Worm (Caenorhabditis elegans): ENCODE measurements around the gene cyd-1.
"Not testable (repeated sequence)": the region's sequence is repeated elsewhere in the genome, so short reads cannot be mapped to it uniquely, and the experiment has no call there.

The cyd-1 gene

DNA sequence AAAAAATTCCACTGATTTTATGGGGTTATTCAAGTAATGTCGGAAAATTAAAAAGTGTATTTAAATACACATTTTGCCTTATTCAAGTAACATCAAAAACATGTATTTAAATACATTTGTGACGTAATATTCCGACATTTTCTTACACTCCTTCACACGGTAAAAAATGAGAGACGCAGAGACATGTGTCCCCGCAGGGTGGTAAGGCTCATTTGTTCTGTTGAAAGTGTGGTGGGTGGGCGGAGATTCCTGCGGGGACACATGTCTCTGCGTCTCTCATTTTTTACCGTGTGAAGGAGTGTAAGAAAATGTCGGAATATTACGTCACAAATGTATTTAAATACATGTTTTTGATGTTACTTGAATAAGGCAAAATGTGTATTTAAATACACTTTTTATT is 36.0 kb downstream of the cyd-1 start (continued):
- TF ChIP-seq ctbp-1 (GFP tag; IDR thresholded peaks at IDR 0.05) = peak; percentile 90
- TF ChIP-seq php-3 (GFP tag; IDR thresholded peaks at IDR 0.05) = peak; percentile 81
- TF ChIP-seq arid-1 (GFP tag; conservative IDR thresholded peaks at IDR 0.05) = peak; percentile 91
- peak; percentile 20 for TF ChIP-seq hlh-30 (tag; optimal IDR thresholded peaks at IDR 0.05; ENCODE audit: insufficient read depth)
- TF ChIP-seq madf-5 (GFP tag; IDR thresholded peaks at IDR 0.05) = 0 out of 4 replicates have a peak, but pooled peaks of 1 of the 2 experiments have one; percentile 46
- peak; percentile 88; the same call in 1 of the 2 replicates for TF ChIP-seq tra-1 (GFP tag; IDR thresholded peaks at IDR 0.05)
- 0 out of 2 replicates have a peak, but pooled peaks have one; percentile 25 for TF ChIP-seq zip-11 (GFP tag; IDR thresholded peaks at IDR 0.05)
- TF ChIP-seq F37D6.2 (tag; optimal IDR thresholded peaks at IDR 0.05) = peak; percentile 64
- peak; percentile 69; the same call in 1 of the 2 replicates for TF ChIP-seq vab-7 (GFP tag; IDR thresholded peaks at IDR 0.05)
- peak; percentile 94 for TF ChIP-seq pha-4 (GFP tag; IDR thresholded peaks at IDR 0.05)
- TF ChIP-seq pha-4, daf-16, unc-62 (tag; optimal IDR thresholded peaks at IDR 0.05): not testable (repeated sequence)
- peak; percentile 89 for TF ChIP-seq lin-1 (GFP tag; IDR thresholded peaks at IDR 0.05)
- TF ChIP-seq mep-1 (tag; optimal IDR thresholded peaks at IDR 0.05) = peak; percentile 50
- peak; percentile 80 for TF ChIP-seq madf-9 (GFP tag; conservative IDR thresholded peaks at IDR 0.05)
- peak; percentile 92 for TF ChIP-seq hmg-1.1 (GFP tag; IDR thresholded peaks at IDR 0.05)
- TF ChIP-seq dmd-6 (GFP tag; IDR thresholded peaks at IDR 0.05) = peak; percentile 96
- TF ChIP-seq zfp-3 (GFP tag; conservative IDR thresholded peaks at IDR 0.05) = peak; percentile 90
- peak in 1 of 2 experiments; percentile 13 for TF ChIP-seq daf-16 (GFP tag; optimal IDR thresholded peaks at IDR 0.05)
- TF ChIP-seq mes-2 (tag; optimal IDR thresholded peaks at IDR 0.05; ENCODE audit: poor library complexity, severe bottlenecking) = peak; percentile 69
- peak in 1 of 2 experiments; percentile 16 for TF ChIP-seq unc-62 (GFP tag; optimal IDR thresholded peaks at IDR 0.05 in 1 of 2)
- TF ChIP-seq nhr-102 (tag; optimal IDR thresholded peaks at IDR 0.05) = peak; percentile 89
- TF ChIP-seq lsy-2 (tag; optimal IDR thresholded peaks at IDR 0.05) = peak; percentile 2 to 60
- TF ChIP-seq lin-13 (GFP tag; optimal IDR thresholded peaks at IDR 0.05) = peak; percentile 21
- TF ChIP-seq D1046.2 (GFP tag; IDR thresholded peaks at IDR 0.05) = peak; percentile 60; the same call in 1 of the 2 replicates
- peak; percentile 33 for TF ChIP-seq nhr-28 (tag; optimal IDR thresholded peaks at IDR 0.05)
- TF ChIP-seq nhr-42 (GFP tag; IDR thresholded peaks at IDR 0.05) = peak; percentile 95
- TF ChIP-seq ZK337.2 (GFP tag; IDR thresholded peaks at IDR 0.05) = peak; percentile 50; the same call in 1 of the 2 replicates
- TF ChIP-seq nhr-41 (GFP tag; IDR thresholded peaks at IDR 0.05) = peak; percentile 83
- TF ChIP-seq lin-38 (GFP tag; IDR thresholded peaks at IDR 0.05) = peak; percentile 89
- peak; percentile 21 for TF ChIP-seq nhr-48 (tag; optimal IDR thresholded peaks at IDR 0.05)
- 0 out of 2 replicates have a peak, but pooled peaks have one; percentile 25 for TF ChIP-seq snpc-1.2 (GFP tag; IDR thresholded peaks at IDR 0.05)
- TF ChIP-seq dmd-8 (GFP tag; IDR thresholded peaks at IDR 0.05) = peak; percentile 65; the same call in 1 of the 2 replicates
- TF ChIP-seq mdt-29 (GFP tag; IDR thresholded peaks at IDR 0.05) = peak; percentile 85

- TF ChIP-seq dve-1 (tag; optimal IDR thresholded peaks at IDR 0.05; ENCODE audit: insufficient read depth) (no peak), ztf-7 (tag; optimal IDR thresholded peaks at IDR 0.05) (no peak), mep-1 (tag; optimal IDR thresholded peaks at IDR 0.05) (no peak), unc-62 (GFP tag; optimal IDR thresholded peaks at IDR 0.05 in 1 of 2) (peak in 1 of 2 experiments; percentile 97), unc-62 (tag; optimal IDR thresholded peaks at IDR 0.05) (no peak)
These were observed 42.2 kb downstream of the cyd-1 start for ce11 chrII:13022555-13022954.

DNA sequence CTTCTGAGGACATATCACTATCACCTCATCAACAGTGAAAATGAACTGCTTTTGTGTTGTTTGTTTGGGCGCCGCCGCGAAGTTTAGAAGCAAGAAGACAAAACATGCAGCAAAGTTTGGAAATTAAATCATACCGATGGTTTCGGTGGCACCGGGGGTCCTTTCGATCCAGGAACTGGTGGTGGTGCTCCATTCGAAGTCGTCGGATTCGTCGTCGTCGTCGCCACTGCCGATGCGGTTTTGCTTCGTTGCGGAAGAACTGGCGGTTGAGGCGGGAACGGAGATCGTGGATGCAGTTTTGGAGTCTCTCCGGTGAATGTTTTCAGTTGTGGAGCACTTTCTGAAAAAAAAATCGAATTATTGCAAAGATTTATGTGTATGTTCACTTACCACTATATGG is 43.1 kb downstream of the cyd-1 start:
- TF ChIP-seq hlh-11 (tag; optimal IDR thresholded peaks at IDR 0.05) (no peak), nhr-42 (GFP tag; IDR thresholded peaks at IDR 0.05) (no peak), set-16 (GFP tag; IDR thresholded peaks at IDR 0.05) (peak; percentile 57)
